Fruit fly (Drosophila melanogaster): ENCODE results near the gene CG13101.

dm6 chr2L:8943110-8943509 is 41.6 kb downstream of the CG13101 start, which contains the start of gene CG9515:
- no peak for TF ChIP-seq CG7101 (tag; optimal IDR thresholded peaks at IDR 0.05)
- TF ChIP-seq CG11617 (GFP tag; optimal IDR thresholded peaks at IDR 0.05), result no peak
- no peak for TF ChIP-seq CG14711 (tag; optimal IDR thresholded peaks at IDR 0.05)
- peak; percentile 9 for TF ChIP-seq CG33017 (tag; optimal IDR thresholded peaks at IDR 0.05)
- peak; percentile 80 for TF ChIP-seq Mnt (GFP tag; optimal IDR thresholded peaks at IDR 0.05)
- TF ChIP-seq CG12768 (GFP tag; optimal IDR thresholded peaks at IDR 0.05), result no peak
- TF ChIP-seq pad (GFP tag; optimal IDR thresholded peaks at IDR 0.05), result no peak

All from whole organism, adult.